Worm (Caenorhabditis elegans): ENCODE measurements around the gene C33C12.7.

C33C12.7 gene

DNA sequence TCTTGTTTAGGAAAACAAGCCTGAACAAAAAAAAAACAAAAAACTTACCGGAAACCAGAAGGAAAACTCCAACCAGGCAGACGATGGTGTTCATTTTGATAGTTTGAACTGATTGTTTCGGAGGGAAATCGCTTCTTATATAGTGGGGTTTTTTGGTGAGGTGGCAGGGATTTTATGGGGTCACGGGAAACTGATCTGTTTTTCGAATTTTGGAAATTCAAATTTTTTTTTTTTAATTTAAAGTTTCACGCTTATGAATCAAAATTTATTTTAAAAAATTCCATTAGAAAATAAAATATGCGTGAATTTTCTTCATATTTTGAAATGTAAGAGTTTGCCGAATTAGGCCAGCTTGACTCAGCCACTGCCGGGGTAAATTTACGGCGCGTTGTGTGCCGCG is at the start of gene C33C12.7:
Gene C33C12.7 (minus strand): TSS at position 101 of the 400 bp plus-strand sequence.
- TF ChIP-seq unc-62 (GFP tag; optimal IDR thresholded peaks at IDR 0.05) = no peak

DNA sequence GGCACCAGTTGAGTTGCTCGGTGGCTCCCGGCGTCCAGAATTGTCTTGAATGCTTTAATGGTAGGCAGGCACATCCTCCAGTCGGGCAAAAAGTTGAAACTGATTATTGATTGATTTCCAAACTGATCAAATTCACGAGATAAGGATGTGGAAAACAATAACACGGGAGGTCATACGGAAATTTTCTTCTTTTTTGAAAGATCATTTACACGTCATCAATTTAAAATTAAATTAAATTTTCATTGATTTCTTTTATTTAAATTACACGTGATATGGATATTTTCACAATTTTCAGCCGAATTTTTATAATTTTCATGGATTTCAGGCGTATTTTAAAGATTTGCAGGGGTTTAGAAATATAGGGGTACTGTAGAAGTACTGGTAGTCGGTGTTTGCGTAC is 48.2 kb upstream of the C33C12.7 start, which contains the start of gene cbs-2:
Gene cbs-2 (minus strand): TSS at position 101 of the 400 bp plus-strand sequence.
- TF ChIP-seq unc-62 (GFP tag; optimal IDR thresholded peaks at IDR 0.05) = no peak

DNA sequence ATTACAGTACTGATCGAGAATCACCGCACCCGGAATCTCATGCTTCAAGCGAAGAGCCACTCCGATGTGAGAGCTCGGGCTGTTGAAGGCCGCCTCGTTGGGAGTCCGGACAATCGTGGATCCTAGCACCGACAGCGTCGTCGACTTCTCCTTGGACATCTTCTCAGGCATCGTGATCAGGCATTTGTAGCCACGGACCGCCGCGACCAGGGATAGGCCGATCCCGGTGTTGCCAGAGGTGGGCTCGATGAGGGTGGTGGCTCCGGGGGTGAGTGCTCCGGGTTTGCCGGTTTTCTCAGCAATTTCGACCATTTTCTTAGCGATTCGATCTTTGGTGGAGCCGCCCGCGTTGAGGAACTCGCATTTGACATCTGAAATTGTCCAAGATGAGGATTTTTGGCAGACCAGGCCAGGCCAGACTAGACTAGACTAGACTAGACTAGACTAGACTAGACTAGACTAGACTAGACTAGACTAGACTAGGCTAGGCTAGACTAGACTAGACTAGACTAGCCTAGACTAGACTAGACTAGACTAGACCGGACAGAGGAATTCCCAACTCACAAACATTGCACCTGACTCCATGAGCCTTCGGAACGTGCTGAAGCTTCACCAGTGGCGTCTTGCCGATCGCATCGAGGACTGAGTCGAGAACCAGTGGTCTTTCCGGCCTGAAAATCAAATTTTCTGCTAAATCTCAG is 46.1 kb upstream of the C33C12.7 start:
- TF ChIP-seq unc-62 (GFP tag; optimal IDR thresholded peaks at IDR 0.05) = no peak

- TF ChIP-seq unc-62 (GFP tag; optimal IDR thresholded peaks at IDR 0.05) = no peak
Observed at ce11 chrII:2219880-2220279, 44.6 kb upstream of the C33C12.7 start, which contains the start of gene Y59C2A.3. Gene Y59C2A.3 (minus strand): TSS chrII:2219921.

DNA sequence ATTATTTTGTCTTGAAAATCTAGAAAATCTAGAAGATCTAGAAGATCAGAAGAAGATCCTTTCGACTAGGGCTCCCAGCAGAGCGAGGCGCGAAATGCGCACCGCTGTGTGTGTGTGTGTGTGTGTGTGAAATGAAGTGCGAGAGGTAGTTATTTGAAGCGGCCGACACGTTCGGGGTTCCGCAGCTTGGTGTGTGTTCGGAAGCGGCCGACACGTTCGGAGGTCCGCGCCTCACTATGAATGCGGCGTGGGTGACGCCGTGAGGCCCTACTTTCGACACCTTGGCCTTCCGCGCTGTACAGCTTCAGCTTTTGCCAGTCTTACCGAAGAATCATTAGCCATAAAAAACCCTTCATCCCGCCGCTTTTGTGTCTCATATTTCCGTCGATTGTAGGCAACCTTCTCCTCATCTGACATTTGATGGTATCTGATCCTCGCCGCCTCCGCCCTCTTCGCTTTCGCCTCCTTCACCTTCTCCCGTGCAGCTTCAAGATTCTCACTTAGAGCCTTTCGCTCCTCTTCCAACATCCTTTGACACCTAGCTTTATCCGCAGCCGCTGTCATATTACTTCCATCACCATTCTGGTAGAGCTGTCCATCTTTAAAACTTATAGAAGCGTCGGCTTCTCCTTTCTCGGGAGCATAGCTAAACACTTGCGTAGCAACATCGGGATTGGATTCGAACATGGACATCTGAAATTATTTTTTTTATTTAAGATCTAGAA is 41.8 kb upstream of the C33C12.7 start:
- no peak for TF ChIP-seq unc-62 (GFP tag; optimal IDR thresholded peaks at IDR 0.05)

DNA sequence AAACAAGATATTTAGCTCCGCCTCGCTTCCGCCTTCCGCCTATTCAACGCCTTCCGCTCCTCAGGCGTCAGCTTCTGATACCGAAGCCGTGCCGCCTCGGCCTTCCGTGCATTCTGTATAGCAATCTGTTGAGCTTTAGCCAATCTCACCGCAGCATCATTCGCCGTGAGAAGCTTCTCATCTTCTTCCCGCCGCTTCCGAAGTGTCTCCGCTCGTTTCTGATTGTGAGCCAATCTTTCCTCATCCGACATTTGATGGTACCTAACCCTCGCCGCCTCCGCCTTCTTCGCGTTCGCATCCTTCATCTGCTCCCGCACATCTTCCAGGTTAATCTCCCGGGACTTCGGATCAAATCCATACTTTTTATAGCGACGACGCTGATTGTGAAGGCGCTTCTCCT is 40.2 kb upstream of the C33C12.7 start:
- TF ChIP-seq unc-62 (GFP tag; optimal IDR thresholded peaks at IDR 0.05) = no peak

DNA sequence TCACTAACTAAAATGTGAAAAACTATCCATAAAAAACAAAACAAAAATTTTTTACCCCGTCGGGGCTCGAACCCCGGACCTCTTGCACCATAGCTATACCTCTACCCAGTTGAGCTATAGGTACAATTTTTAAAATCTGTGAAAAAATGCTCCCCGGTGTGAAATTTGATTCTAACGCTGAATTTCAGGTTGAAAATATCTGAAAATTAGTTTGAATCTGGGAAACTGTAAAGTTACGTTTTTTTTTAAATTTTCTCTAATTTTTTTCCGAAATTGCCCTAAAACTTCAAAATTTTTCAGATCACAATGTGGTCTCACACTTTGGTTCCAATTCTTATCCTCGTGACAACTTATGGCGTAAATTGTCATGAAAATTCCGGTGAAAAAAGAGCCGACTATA is 32.5 kb upstream of the C33C12.7 start, which contains the start of gene Y59C2A.1:
Gene Y59C2A.1 (plus strand): TSS at position 301 of the 400 bp plus-strand sequence.
- TF ChIP-seq unc-62 (GFP tag; optimal IDR thresholded peaks at IDR 0.05) = no peak

- TF ChIP-seq unc-62 (GFP tag; optimal IDR thresholded peaks at IDR 0.05) = no peak
Observed at ce11 chrII:2206064-2206722, 30.9 kb upstream of the C33C12.7 start.

- no peak for TF ChIP-seq unc-62 (GFP tag; optimal IDR thresholded peaks at IDR 0.05)
Observed at ce11 chrII:2204077-2204476, 28.8 kb upstream of the C33C12.7 start, which contains the start of gene Y59C2A.2. Gene Y59C2A.2 (minus strand): TSS chrII:2204137.

DNA sequence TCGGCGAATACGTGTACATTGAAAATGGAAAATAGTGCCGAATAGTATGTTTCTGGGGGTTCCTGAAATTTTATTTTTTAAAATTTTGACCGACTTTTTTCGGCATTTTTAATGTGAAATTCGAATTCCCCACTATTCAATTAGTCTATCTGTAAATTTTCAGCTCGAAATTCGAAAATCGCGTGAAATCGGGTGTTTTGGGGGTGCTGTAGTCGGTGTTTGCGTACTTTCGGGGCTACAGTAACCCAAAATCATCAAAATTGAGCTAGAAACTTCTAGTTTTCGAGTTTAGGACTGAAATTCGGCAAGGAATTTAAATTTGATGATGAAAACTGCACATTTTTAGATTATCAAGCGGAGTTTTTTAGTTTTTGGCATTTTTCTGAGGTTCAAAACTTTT is 26.9 kb upstream of the C33C12.7 start:
- no peak for TF ChIP-seq unc-62 (GFP tag; optimal IDR thresholded peaks at IDR 0.05)

ce11 chrII:2197555-2198288 is 22.5 kb upstream of the C33C12.7 start, which contains the start of gene C33C12.1:
Gene C33C12.1 (plus strand): TSS chrII:2198238.
- no peak for TF ChIP-seq unc-62 (GFP tag; optimal IDR thresholded peaks at IDR 0.05)

DNA sequence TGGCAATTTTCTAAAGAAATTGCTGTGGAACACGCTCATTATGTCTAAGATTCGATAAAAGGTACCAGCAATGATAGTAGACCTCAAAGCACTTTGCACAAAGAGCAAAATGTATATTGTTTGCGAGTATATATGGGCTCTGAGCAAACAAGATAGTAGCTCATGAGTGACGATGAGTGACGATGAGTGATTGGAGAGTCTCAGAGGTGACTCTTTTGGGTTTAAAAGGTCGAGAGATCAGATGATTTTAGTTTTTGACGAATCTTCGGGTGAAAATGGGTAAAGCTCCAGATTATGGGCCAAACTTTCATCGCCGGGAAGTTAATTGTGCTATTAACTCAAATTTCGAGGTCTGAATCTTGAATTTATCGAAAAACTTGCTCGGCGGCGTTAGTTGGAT is 21.5 kb upstream of the C33C12.7 start:
- TF ChIP-seq unc-62 (GFP tag; optimal IDR thresholded peaks at IDR 0.05) = no peak

DNA sequence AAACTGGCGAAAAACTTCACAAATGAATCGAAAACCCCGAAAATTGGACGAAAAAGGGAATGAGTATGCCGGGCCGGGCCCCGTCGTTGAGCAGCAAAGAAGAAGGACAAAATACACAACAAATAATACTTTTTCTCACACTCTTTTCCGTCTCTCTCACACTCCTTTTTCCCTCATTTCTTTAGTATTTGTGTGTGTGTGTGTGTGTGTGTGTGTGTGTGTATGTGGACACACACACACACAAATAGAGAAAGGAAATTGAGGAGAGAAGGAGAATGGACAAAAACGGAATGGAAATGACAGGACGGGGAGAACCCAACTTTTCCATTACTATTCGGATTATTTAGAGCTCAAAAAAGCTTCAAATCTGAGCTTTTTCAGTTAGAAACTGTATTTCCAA is 20.3 kb upstream of the C33C12.7 start:
- no peak for TF ChIP-seq unc-62 (GFP tag; optimal IDR thresholded peaks at IDR 0.05)

DNA sequence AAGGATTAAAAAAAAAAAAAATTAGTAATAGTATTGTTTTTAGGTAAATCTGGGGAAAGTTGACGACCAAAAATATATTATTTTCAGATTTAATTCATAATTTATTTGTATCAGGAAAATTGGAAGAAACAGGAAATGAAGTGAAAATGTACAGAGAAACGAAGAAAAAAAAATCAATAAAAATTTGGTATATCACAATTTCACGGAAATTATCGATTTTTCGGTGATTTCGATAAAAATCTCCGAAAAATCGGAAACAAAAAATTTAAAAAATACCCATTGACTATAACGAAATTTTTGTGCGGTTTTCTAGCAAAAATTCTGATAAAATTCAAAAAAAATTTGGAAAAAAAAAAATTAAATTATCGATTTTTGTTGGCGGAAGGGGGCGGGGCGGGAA is 17.0 kb upstream of the C33C12.7 start:
- no peak for TF ChIP-seq unc-62 (GFP tag; optimal IDR thresholded peaks at IDR 0.05)

- no peak for TF ChIP-seq unc-62 (GFP tag; optimal IDR thresholded peaks at IDR 0.05)
Observed at ce11 chrII:2191383-2191782, 16.1 kb upstream of the C33C12.7 start.

- no peak for TF ChIP-seq unc-62 (GFP tag; optimal IDR thresholded peaks at IDR 0.05)
Observed at ce11 chrII:2190522-2190921, 15.3 kb upstream of the C33C12.7 start.
